Fruit fly (Drosophila melanogaster) whole organism, embryonic: Measurements from ENCODE around the gene SelG.

Experiments
- Atf6 ChIP-seq: fragments of 200-800 bp; sonication (Bioruptor generic); IDR thresholded peaks from 2 replicates; pipeline ENCODE4 v1.3.6; 2022; ENCODE audit warnings: missing biosample characterization, missing genetic modification characterization
- Bdp1 ChIP-seq: fragments of 200-800 bp; sonication (Bioruptor generic); optimal IDR thresholded peaks from 3 replicates; lab custom pipeline; 2016; ENCODE audit warnings: missing biosample characterization, missing genetic modification characterization
- CG11093 ChIP-seq: fragments of 200-800 bp; sonication (Bioruptor generic); IDR thresholded peaks from 3 replicates; pipeline ENCODE4 v1.3.6; 2022; ENCODE audit warnings: missing biosample characterization, missing genetic modification characterization
- CG11247 ChIP-seq: fragments of 200-800 bp; sonication (Bioruptor generic); IDR thresholded peaks from 2 replicates; pipeline ENCODE4 v1.3.6; 2022; ENCODE audit warnings: missing biosample characterization, missing genetic modification characterization
- CG12659 ChIP-seq: fragments of 200-800 bp; sonication (Bioruptor generic); optimal IDR thresholded peaks from 3 replicates; lab custom pipeline; 2017; ENCODE audit warnings: mild to moderate bottlenecking, missing biosample characterization, missing genetic modification reagents, missing genetic modification characterization
- CG12769 ChIP-seq: fragments of 200-800 bp; sonication (Bioruptor generic); optimal IDR thresholded peaks from 2 replicates; lab custom pipeline; 2019; ENCODE audit warnings: missing biosample characterization, mild to moderate bottlenecking, missing genetic modification characterization, moderate library complexity
- CG13894 ChIP-seq: fragments of 200-800 bp; sonication (Bioruptor generic); optimal IDR thresholded peaks from 3 replicates; lab custom pipeline; 2018; ENCODE audit warnings: missing biosample characterization, mild to moderate bottlenecking, missing genetic modification characterization, moderate library complexity
- CG15011 ChIP-seq: fragments of 200-800 bp; sonication (Bioruptor generic); optimal IDR thresholded peaks from 3 replicates; lab custom pipeline; 2018; ENCODE audit warnings: missing biosample characterization, mild to moderate bottlenecking, missing genetic modification characterization
- CG2202 ChIP-seq: fragments of 200-800 bp; sonication (Bioruptor generic); optimal IDR thresholded peaks from 2 replicates; lab custom pipeline; 2018; ENCODE audit warnings: missing biosample characterization, mild to moderate bottlenecking, missing genetic modification characterization
- CG31365 ChIP-seq: fragments of 200-800 bp; sonication (Bioruptor generic); optimal IDR thresholded peaks from 2 replicates; lab custom pipeline; 2018; ENCODE audit warnings: missing biosample characterization, mild to moderate bottlenecking, missing genetic modification characterization
- CG34376 ChIP-seq: fragments of 200-800 bp; sonication (Bioruptor generic); optimal IDR thresholded peaks from 2 replicates; lab custom pipeline; 2018; ENCODE audit warnings: missing biosample characterization, mild to moderate bottlenecking, missing genetic modification characterization
- CG4404 ChIP-seq: fragments of 200-800 bp; sonication (Bioruptor generic); IDR thresholded peaks from 2 replicates; pipeline ENCODE4 v1.3.6; 2022; ENCODE audit warnings: missing biosample characterization, missing genetic modification characterization
- CG8281 ChIP-seq: fragments of 200-800 bp; sonication (Bioruptor generic); optimal IDR thresholded peaks from 2 replicates; lab custom pipeline; 2018; ENCODE audit warnings: missing biosample characterization, mild to moderate bottlenecking, missing genetic modification characterization, moderate library complexity
- CG8924 ChIP-seq: fragments of 200-800 bp; optimal IDR thresholded peaks from 3 replicates; lab custom pipeline; 2019; ENCODE audit warnings: missing biosample characterization, mild to moderate bottlenecking, missing genetic modification characterization, moderate library complexity
- CG8944 ChIP-seq: fragments of 200-800 bp; sonication (Bioruptor generic); optimal IDR thresholded peaks from 3 replicates; lab custom pipeline; 2016; ENCODE audit warnings: missing biosample characterization, missing genetic modification characterization
- CG9437 ChIP-seq: fragments of 200-800 bp; sonication (Bioruptor generic); optimal IDR thresholded peaks from 2 replicates; lab custom pipeline; 2018; ENCODE audit warnings: missing biosample characterization, mild to moderate bottlenecking, missing genetic modification characterization
- CTCF ChIP-seq: fragments of 200-800 bp; sonication (Bioruptor generic); optimal IDR thresholded peaks from 2 replicates; lab custom pipeline; 2017; ENCODE audit warnings: missing biosample characterization, mild to moderate bottlenecking, missing genetic modification characterization, moderate library complexity
- CkIIα-i1 ChIP-seq: fragments of 200-800 bp; sonication (Bioruptor generic); IDR thresholded peaks from 2 replicates; pipeline ENCODE4 v1.3.6; 2022; ENCODE audit warnings: missing biosample characterization, missing genetic modification characterization
- Dip2 ChIP-seq: fragments of 200-800 bp; sonication (Bioruptor generic); IDR thresholded peaks from 2 replicates; pipeline ENCODE4 v1.3.6; 2022; ENCODE audit warnings: missing biosample characterization, missing genetic modification characterization
- Fer2 ChIP-seq: fragments of 200-800 bp; sonication (Bioruptor generic); optimal IDR thresholded peaks from 2 replicates; lab custom pipeline; 2018; ENCODE audit warnings: missing biosample characterization, mild to moderate bottlenecking, missing genetic modification characterization, moderate library complexity
- Gsc ChIP-seq: fragments of 200-800 bp; sonication (Bioruptor generic); IDR thresholded peaks from 2 replicates; pipeline ENCODE4 v1.3.6; 2022; ENCODE audit warnings: missing biosample characterization, missing genetic modification characterization
- H2.0 ChIP-seq: fragments of 200-800 bp; sonication (Bioruptor generic); IDR thresholded peaks from 2 replicates; pipeline ENCODE4 v1.3.6; 2022; ENCODE audit warnings: missing biosample characterization, missing genetic modification characterization
- HLH4C ChIP-seq: fragments of 200-800 bp; sonication (Bioruptor generic); IDR thresholded peaks from 3 replicates; pipeline ENCODE4 v1.3.6; 2022; ENCODE audit warnings: missing biosample characterization, missing genetic modification characterization; ENCODE audit not compliant: partially characterized antibody
- HmgD ChIP-seq: fragments of 200-800 bp; sonication (Bioruptor generic); optimal IDR thresholded peaks from 3 replicates; lab custom pipeline; 2016; ENCODE audit warnings: missing biosample characterization, missing genetic modification characterization
- Kr ChIP-seq: fragments of 200-800 bp; sonication (Bioruptor generic); optimal IDR thresholded peaks from 2 replicates; lab custom pipeline; 2017; ENCODE audit warnings: missing biosample characterization, mild to moderate bottlenecking, missing genetic modification characterization
- Med ChIP-seq: fragments of 200-800 bp; sonication (Bioruptor generic); peaks from one replicate; lab custom pipeline; 2016; ENCODE audit warnings: missing biosample characterization, missing genetic modification characterization, mild to moderate bottlenecking, inconsistent platforms, moderate library complexity
- Mes4 ChIP-seq: fragments of 200-800 bp; sonication (Bioruptor generic); optimal IDR thresholded peaks from 2 replicates; lab custom pipeline; 2016; ENCODE audit warnings: missing biosample characterization, missing genetic modification characterization
- Myb ChIP-seq: fragments of 200-800 bp; sonication (Bioruptor generic); optimal IDR thresholded peaks from 2 replicates; lab custom pipeline; 2016; ENCODE audit warnings: missing biosample characterization, missing genetic modification characterization
- NC2β ChIP-seq: fragments of 200-800 bp; sonication (Bioruptor generic); optimal IDR thresholded peaks from 2 replicates; lab custom pipeline; 2016; ENCODE audit warnings: missing biosample characterization, missing genetic modification characterization
- NfI ChIP-seq: fragments of 200-800 bp; sonication (Bioruptor generic); optimal IDR thresholded peaks from 3 replicates; lab custom pipeline; 2018; ENCODE audit warnings: missing biosample characterization, mild to moderate bottlenecking, missing genetic modification characterization, moderate library complexity
- Ravus ChIP-seq: fragments of 200-800 bp; sonication (Bioruptor generic); IDR thresholded peaks from 2 replicates; pipeline ENCODE4 v1.3.6; 2022; ENCODE audit warnings: missing biosample characterization, missing genetic modification characterization
- Sin3A ChIP-seq: fragments of >200 bp; optimal IDR thresholded peaks from 2 replicates; lab custom pipeline; 2018
- Sox102F ChIP-seq: fragments of 200-800 bp; sonication (Bioruptor generic); optimal IDR thresholded peaks from 2 replicates; lab custom pipeline; 2018; ENCODE audit warnings: missing biosample characterization, mild to moderate bottlenecking, missing genetic modification characterization, moderate library complexity
- Trl ChIP-seq, 3 experiments: fragments of >200 bp in 2 of 3; fragments of 200-800 bp in 1 of 3; sonication (Bioruptor generic) in 1 of 3; optimal IDR thresholded peaks; 2 replicates in 1 of 3; 3 replicates in 2 of 3; lab custom pipeline; 2016 to 2017; ENCODE audit warnings: missing biosample characterization in 1 of 3, missing genetic modification characterization in 1 of 3
- ara ChIP-seq: fragments of 200-800 bp; sonication (Bioruptor generic); IDR thresholded peaks from 2 replicates; pipeline ENCODE4 v1.3.6; 2022; ENCODE audit warnings: missing biosample characterization, missing genetic modification characterization
- bab2 ChIP-seq: fragments of 200-800 bp; sonication (Bioruptor generic); optimal IDR thresholded peaks from 2 replicates; lab custom pipeline; 2016; ENCODE audit warnings: missing biosample characterization, missing genetic modification characterization
- bbx ChIP-seq: fragments of 200-800 bp; sonication (Bioruptor generic); IDR thresholded peaks from 2 replicates; pipeline ENCODE4 v1.3.6; 2022; ENCODE audit warnings: missing biosample characterization, missing genetic modification characterization; ENCODE audit not compliant: partially characterized antibody
- caup ChIP-seq: fragments of 200-800 bp; sonication (Bioruptor generic); optimal IDR thresholded peaks from 3 replicates; lab custom pipeline; 2017; ENCODE audit warnings: missing biosample characterization, mild to moderate bottlenecking, missing genetic modification characterization, moderate library complexity; ENCODE audit not compliant: severe bottlenecking
- chn ChIP-seq: fragments of 200-800 bp; sonication (Bioruptor generic); optimal IDR thresholded peaks from 2 replicates; lab custom pipeline; 2016; ENCODE audit warnings: missing biosample characterization, missing genetic modification characterization
- dimm ChIP-seq: fragments of 200-800 bp; sonication (Bioruptor generic); IDR thresholded peaks from 2 replicates; pipeline ENCODE4 v1.3.6; 2022; ENCODE audit warnings: missing biosample characterization, missing genetic modification characterization
- emc ChIP-seq: fragments of 200-800 bp; sonication (Bioruptor generic); optimal IDR thresholded peaks from 2 replicates; lab custom pipeline; 2016; ENCODE audit warnings: missing biosample characterization, missing genetic modification characterization
- gce ChIP-seq: fragments of 200-800 bp; sonication (Bioruptor generic); IDR thresholded peaks from 3 replicates; pipeline ENCODE4 v1.3.6; 2022; ENCODE audit warnings: missing biosample characterization, missing genetic modification characterization
- gcm2 ChIP-seq: fragments of 200-800 bp; sonication (Bioruptor generic); optimal IDR thresholded peaks from 2 replicates; lab custom pipeline; 2016; ENCODE audit warnings: missing biosample characterization, missing genetic modification characterization
- grau ChIP-seq: fragments of 200-800 bp; optimal IDR thresholded peaks from 3 replicates; lab custom pipeline; 2019; ENCODE audit warnings: missing biosample characterization, mild to moderate bottlenecking, missing genetic modification characterization, moderate library complexity
- ham ChIP-seq: fragments of 200-800 bp; sonication (Bioruptor generic); IDR thresholded peaks from 2 replicates; pipeline ENCODE4 v1.3.6; 2022; ENCODE audit warnings: missing biosample characterization, missing genetic modification characterization
- klu ChIP-seq: fragments of 200-800 bp; sonication (Bioruptor generic); IDR thresholded peaks from 2 replicates; pipeline ENCODE4 v1.3.6; 2022; ENCODE audit warnings: missing biosample characterization, missing genetic modification characterization
- pita ChIP-seq: fragments of 200-800 bp; sonication (Bioruptor generic); optimal IDR thresholded peaks from 2 replicates; lab custom pipeline; 2017; ENCODE audit warnings: missing biosample characterization, mild to moderate bottlenecking, missing genetic modification characterization
- slou ChIP-seq: fragments of 200-800 bp; sonication (Bioruptor generic); optimal IDR thresholded peaks from 3 replicates; lab custom pipeline; 2016; ENCODE audit warnings: missing biosample characterization, missing genetic modification characterization
- sob ChIP-seq: fragments of 200-800 bp; sonication (Bioruptor generic); IDR thresholded peaks from 2 replicates; pipeline ENCODE4 v1.3.6; 2022; ENCODE audit warnings: missing biosample characterization, missing genetic modification characterization
- sug ChIP-seq: fragments of 200-800 bp; optimal IDR thresholded peaks from 2 replicates; lab custom pipeline; 2019; ENCODE audit warnings: missing biosample characterization, mild to moderate bottlenecking, missing genetic modification characterization, moderate library complexity
- tin ChIP-seq: fragments of 200-800 bp; sonication (Bioruptor generic); optimal IDR thresholded peaks from 3 replicates; lab custom pipeline; 2016; ENCODE audit warnings: missing biosample characterization, missing genetic modification characterization
- tna ChIP-seq: fragments of 200-800 bp; sonication (Bioruptor generic); IDR thresholded peaks from 2 replicates; pipeline ENCODE4 v1.3.6; 2022; ENCODE audit warnings: missing biosample characterization, missing genetic modification characterization; ENCODE audit not compliant: partially characterized antibody
- trem ChIP-seq: fragments of 200-800 bp; optimal IDR thresholded peaks from 3 replicates; lab custom pipeline; 2019; ENCODE audit warnings: missing biosample characterization, mild to moderate bottlenecking, missing genetic modification characterization, moderate library complexity

SelG gene

DNA sequence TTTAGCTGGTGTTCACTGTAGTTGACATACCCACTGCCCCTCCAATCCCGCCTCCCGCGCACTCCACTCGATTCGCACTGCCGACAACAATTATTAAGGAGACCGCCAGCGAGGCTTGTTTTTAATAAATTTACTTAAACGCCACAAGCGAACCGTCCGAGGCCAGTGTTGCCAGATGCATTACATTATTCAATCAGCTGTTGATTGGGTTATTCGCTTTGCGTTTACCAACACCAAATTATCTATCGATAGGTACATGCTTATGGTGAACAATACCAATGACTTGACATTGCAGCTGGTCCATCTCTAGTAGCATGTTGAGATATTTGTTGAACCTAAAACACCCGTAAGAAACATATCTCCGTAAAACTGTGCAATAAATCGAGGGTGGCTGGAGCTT is at the start of gene SelG, which contains the start of gene CG10353 (continued):
- TF ChIP-seq tna (GFP tag; lab: Robert Waterston, UW): peak; percentile 65
- TF ChIP-seq Sin3A: peak; percentile 35
- TF ChIP-seq slou: no peak
- TF ChIP-seq CG9437 (GFP tag; lab: Kevin White, UChicago): no peak
- TF ChIP-seq ara (GFP tag; lab: Robert Waterston, UW): no peak
- TF ChIP-seq CG13894: peak; percentile 34
- peak; percentile 62 for TF ChIP-seq NC2β (GFP tag; lab: Kevin White, UChicago)
- TF ChIP-seq CG8924 (tag; lab: Kevin White, UChicago): peak; percentile 43
- peak; percentile 54 for TF ChIP-seq CG12769 (tag; lab: Kevin White, UChicago)
- no peak for TF ChIP-seq CG31365 (tag; lab: Kevin White, UChicago)
- TF ChIP-seq CkIIα-i1 (GFP tag; lab: Robert Waterston, UW): no peak
- no peak for TF ChIP-seq emc
- TF ChIP-seq CG12659 (GFP tag; lab: Kevin White, UChicago): peak; percentile 73
- peak; percentile 46 for TF ChIP-seq CG8944 (GFP tag; lab: Kevin White, UChicago)
- TF ChIP-seq bbx (GFP tag; lab: Robert Waterston, UW): peak; percentile 86
- no peak for TF ChIP-seq CG11247 (GFP tag; lab: Robert Waterston, UW)
- TF ChIP-seq trem (tag; lab: Kevin White, UChicago): peak; percentile 58
- no peak for TF ChIP-seq Dip2 (GFP tag; lab: Robert Waterston, UW)
- TF ChIP-seq gce: no peak
- TF ChIP-seq CG11093 (GFP tag; lab: Robert Waterston, UW): no peak
- peak; percentile 30 for TF ChIP-seq chn
- no peak for TF ChIP-seq CG2202 (tag; lab: Kevin White, UChicago)
- TF ChIP-seq gcm2 (GFP tag; lab: Kevin White, UChicago): no peak
- TF ChIP-seq Trl (optimal IDR thresholded peaks at IDR 0.05; lab: Kevin White, UChicago): no peak
- TF ChIP-seq Trl (GFP tag; optimal IDR thresholded peaks at IDR 0.05; lab: Kevin White, UChicago): peak; percentile 45
- TF ChIP-seq Kr (GFP tag; lab: Kevin White, UChicago): no peak
- no peak for TF ChIP-seq Sox102F (GFP tag; lab: Kevin White, UChicago)
- peak; percentile 53 for TF ChIP-seq sob (GFP tag; lab: Robert Waterston, UW)
- no peak for TF ChIP-seq Gsc
- peak; percentile 37 for TF ChIP-seq bab2
- no peak for TF ChIP-seq CG8281 (tag; lab: Kevin White, UChicago)
- TF ChIP-seq NfI: peak; percentile 26
- TF ChIP-seq Mes4: peak; percentile 10
- peak; percentile 53 for TF ChIP-seq HmgD (GFP tag; lab: Kevin White, UChicago)
- peak; percentile 31 for TF ChIP-seq sug (tag; lab: Kevin White, UChicago)
- TF ChIP-seq caup (GFP tag; lab: Kevin White, UChicago): peak; percentile 32
- no peak for TF ChIP-seq Fer2 (tag; lab: Kevin White, UChicago)
- TF ChIP-seq CG34376 (GFP tag; lab: Kevin White, UChicago): peak; percentile 44
- no peak for TF ChIP-seq Ravus (GFP tag; lab: Robert Waterston, UW)
- no peak for TF ChIP-seq CG4404 (GFP tag; lab: Robert Waterston, UW)
- TF ChIP-seq pita: no peak
- no peak for TF ChIP-seq CG15011
- no peak for TF ChIP-seq ham (GFP tag; lab: Robert Waterston, UW)
- TF ChIP-seq HLH4C (GFP tag; lab: Robert Waterston, UW): peak; percentile 70
- peak; percentile 66 for TF ChIP-seq grau
- peak; percentile 23; the same call in 1 of the 2 replicates for TF ChIP-seq H2.0 (GFP tag; lab: Robert Waterston, UW)
- TF ChIP-seq Med (GFP tag; lab: Kevin White, UChicago): peak; percentile 94
- peak; percentile 26 for TF ChIP-seq tin
- no peak for TF ChIP-seq dimm (GFP tag; lab: Robert Waterston, UW)
- TF ChIP-seq CTCF (GFP tag; lab: Kevin White, UChicago): peak; percentile 11
- TF ChIP-seq Atf6 (GFP tag; lab: Robert Waterston, UW): no peak; the same call in 1 of the 2 replicates
- TF ChIP-seq Bdp1: peak; percentile 51
- peak; percentile 59 for TF ChIP-seq Myb (GFP tag; lab: Kevin White, UChicago)
- TF ChIP-seq klu: no peak
